Worm (Caenorhabditis elegans): ENCODE data around the gene nos-2.

DNA sequence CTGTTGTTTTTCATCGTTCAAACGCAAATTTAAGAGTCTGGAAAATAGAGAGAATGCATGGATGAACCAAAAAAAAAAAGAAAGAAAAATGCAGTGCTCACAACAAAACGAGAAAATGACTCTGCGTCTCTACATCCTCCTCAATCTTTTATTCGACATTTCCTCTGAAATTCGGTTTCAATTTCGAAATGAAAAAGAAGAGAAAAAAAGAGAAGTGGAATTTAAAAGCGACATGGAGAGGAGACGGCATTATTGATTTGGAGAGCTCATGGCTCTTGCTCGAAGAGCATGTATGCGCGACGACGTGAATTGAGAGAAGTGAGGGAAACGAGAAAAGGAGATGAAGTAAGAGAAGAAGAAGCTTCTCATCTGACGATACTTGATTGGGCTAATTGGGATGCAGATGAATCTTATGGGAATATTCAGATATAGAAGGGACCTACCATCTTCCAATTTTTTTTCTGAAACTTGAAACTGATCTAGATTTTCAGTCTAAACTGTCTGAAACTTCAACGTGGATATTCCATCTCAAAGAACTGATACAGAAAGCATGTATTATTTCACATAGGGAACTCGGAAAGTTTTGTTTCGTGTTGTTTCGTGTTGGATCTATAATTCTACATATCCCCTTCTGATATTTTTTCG is 45.7 kb downstream of the nos-2 start:
- no peak for TF ChIP-seq pha-4 (tag; optimal IDR thresholded peaks at IDR 0.05)
- TF ChIP-seq ets-4 (tag; optimal IDR thresholded peaks at IDR 0.05), result no peak
- no peak for TF ChIP-seq elt-2 (tag; optimal IDR thresholded peaks at IDR 0.05)
- no peak for TF ChIP-seq ceh-24 (tag; optimal IDR thresholded peaks at IDR 0.05)
- TF ChIP-seq ceh-30 (tag; optimal IDR thresholded peaks at IDR 0.05), result no peak
- no peak for TF ChIP-seq lin-11 (tag; optimal IDR thresholded peaks at IDR 0.05)
- no peak for TF ChIP-seq gmeb-2 (tag; optimal IDR thresholded peaks at IDR 0.05)
